Worm (Caenorhabditis elegans) whole organism, L4 larva: Measurements from ENCODE around the gene fbxl-5.

Source experiments
- F10B5.3 ChIP-seq: sonication (generic microtip); optimal IDR thresholded peaks from 2 replicates; lab custom pipeline; 2016; ENCODE audit warnings: mild to moderate bottlenecking, missing genetic modification characterization, missing compliant biosample characterization
- F44E2.7 ChIP-seq: fragments of 200-800 bp; sonication (Bioruptor generic); IDR thresholded peaks from 2 replicates; pipeline ENCODE4 v2.1.2; 2022; ENCODE audit warnings: missing genetic modification characterization, missing compliant biosample characterization
- T26A8.4 ChIP-seq: fragments of 200-800 bp; sonication (Bioruptor generic); IDR thresholded peaks from 2 replicates; pipeline ENCODE4 v1.3.6; 2022; ENCODE audit warnings: missing genetic modification characterization, missing compliant biosample characterization
- ZK546.5 ChIP-seq, 2 experiments: sonication (generic microtip); optimal IDR thresholded peaks; 2 replicates each; lab custom pipeline; 2017; ENCODE audit warnings: missing biosample characterization in 2 of 2, missing genetic modification characterization in 2 of 2
- aha-1 ChIP-seq: fragments of 150-350 bp; peaks from one replicate; lab custom pipeline; 2014; ENCODE audit warnings: missing biosample characterization, missing genetic modification characterization
- ceh-20 ChIP-seq: fragments of 200-800 bp; sonication (Bioruptor generic); IDR thresholded peaks from 2 replicates; pipeline ENCODE4 v1.3.6; 2022; ENCODE audit warnings: missing genetic modification reagents, missing genetic modification characterization, missing compliant biosample characterization
- ceh-32 ChIP-seq: sonication (generic microtip); optimal IDR thresholded peaks from 2 replicates; lab custom pipeline; 2016; ENCODE audit warnings: mild to moderate bottlenecking, missing genetic modification characterization, missing compliant biosample characterization; ENCODE audit not compliant: poor library complexity
- ces-1 ChIP-seq: fragments of 150-350 bp; sonication (generic microtip); optimal IDR thresholded peaks from 4 replicates; lab custom pipeline; 2014; ENCODE audit warnings: missing biosample characterization, missing genetic modification reagents, missing genetic modification characterization
- daf-12 ChIP-seq: fragments of 150-350 bp; optimal IDR thresholded peaks from 2 replicates; lab custom pipeline; 2014; ENCODE audit warnings: missing biosample characterization, missing genetic modification reagents, missing genetic modification characterization
- daf-16 ChIP-seq, 3 experiments: sonication (generic microtip); optimal IDR thresholded peaks; 2 replicates each; lab custom pipeline; 2016 to 2017; ENCODE audit warnings: missing genetic modification characterization in 3 of 3, missing genetic modification reagents in 3 of 3, mild to moderate bottlenecking in 2 of 3, missing compliant biosample characterization in 2 of 3, missing biosample characterization in 1 of 3, moderate library complexity in 1 of 3
- dmd-6 ChIP-seq: fragments of 200-800 bp; sonication (Bioruptor generic); IDR thresholded peaks from 2 replicates; pipeline ENCODE4 v1.3.6; 2022; ENCODE audit warnings: missing genetic modification reagents, missing genetic modification characterization, missing compliant biosample characterization
- dve-1 ChIP-seq: sonication (generic microtip); optimal IDR thresholded peaks from 2 replicates; lab custom pipeline; 2017; ENCODE audit warnings: antibody characterized with exemption, mild to moderate bottlenecking, missing genetic modification characterization, missing compliant biosample characterization; ENCODE audit not compliant: insufficient read depth
- egl-27 ChIP-seq: sonication (generic microtip); optimal IDR thresholded peaks from 3 replicates; lab custom pipeline; 2017; ENCODE audit warnings: missing biosample characterization, missing genetic modification reagents, missing genetic modification characterization
- hif-1 ChIP-seq, 2 experiments: sonication (generic microtip); optimal IDR thresholded peaks; 2 replicates each; lab custom pipeline; 2016 to 2017; ENCODE audit warnings: missing compliant biosample characterization in 2 of 2, missing genetic modification characterization in 2 of 2, missing genetic modification reagents in 2 of 2, missing genotype in 2 of 2, mild to moderate bottlenecking in 1 of 2
- hlh-11 ChIP-seq: fragments of 200-800 bp; sonication (Bioruptor generic); optimal IDR thresholded peaks from 2 replicates; lab custom pipeline; 2018; ENCODE audit warnings: mild to moderate bottlenecking, missing genetic modification characterization, missing compliant biosample characterization
- hlh-30 ChIP-seq: sonication (generic microtip); optimal IDR thresholded peaks from 2 replicates; lab custom pipeline; 2017; ENCODE audit warnings: antibody characterized with exemption, mild to moderate bottlenecking, missing genetic modification characterization, missing compliant biosample characterization; ENCODE audit not compliant: insufficient read depth
- jun-1 ChIP-seq: fragments of 150-350 bp; optimal IDR thresholded peaks from 2 replicates; lab custom pipeline; 2014; ENCODE audit warnings: missing biosample characterization, missing genetic modification reagents, missing genetic modification characterization
- lin-1 ChIP-seq: fragments of 200-800 bp; sonication (Bioruptor generic); IDR thresholded peaks from 2 replicates; pipeline ENCODE4 v1.3.6; 2022; ENCODE audit warnings: missing genetic modification reagents, missing genetic modification characterization, missing compliant biosample characterization
- lin-15B ChIP-seq: fragments of 150-350 bp; sonication (generic microtip); optimal IDR thresholded peaks from 3 replicates; lab custom pipeline; 2014; ENCODE audit warnings: missing biosample characterization, missing genetic modification characterization
- lir-3 ChIP-seq: sonication (generic microtip); optimal IDR thresholded peaks from 2 replicates; lab custom pipeline; 2016; ENCODE audit warnings: mild to moderate bottlenecking, missing genetic modification characterization, missing compliant biosample characterization
- lsy-2 ChIP-seq, 2 experiments: fragments of 150-350 bp in 1 of 2; sonication (generic microtip) in 1 of 2; optimal IDR thresholded peaks; 2 replicates each; lab custom pipeline; 2014 to 2017; ENCODE audit warnings: missing biosample characterization in 2 of 2, missing genetic modification characterization in 2 of 2
- mdt-29 ChIP-seq: fragments of 200-800 bp; sonication (Bioruptor generic); IDR thresholded peaks from 2 replicates; pipeline ENCODE4 v1.3.6; 2022; ENCODE audit warnings: missing genetic modification reagents, missing genetic modification characterization, missing compliant biosample characterization
- mep-1 ChIP-seq: fragments of 150-350 bp; sonication (generic microtip); optimal IDR thresholded peaks from 3 replicates; lab custom pipeline; 2014; ENCODE audit warnings: missing biosample characterization, missing genetic modification characterization
- mes-2 ChIP-seq: sonication (generic microtip); optimal IDR thresholded peaks from 2 replicates; lab custom pipeline; 2016; ENCODE audit warnings: missing genotype, mild to moderate bottlenecking, missing genetic modification characterization, missing compliant biosample characterization; ENCODE audit not compliant: poor library complexity, severe bottlenecking
- mxl-3 ChIP-seq: fragments of 200-800 bp; sonication (Bioruptor generic); optimal IDR thresholded peaks from 2 replicates; lab custom pipeline; 2018; ENCODE audit warnings: mild to moderate bottlenecking, missing genetic modification characterization, missing compliant biosample characterization
- nhr-11 ChIP-seq: fragments of 150-350 bp; optimal IDR thresholded peaks from 2 replicates; lab custom pipeline; 2014; ENCODE audit warnings: missing biosample characterization, missing genetic modification characterization
- nhr-28 ChIP-seq: fragments of 150-350 bp; optimal IDR thresholded peaks from 2 replicates; lab custom pipeline; 2014; ENCODE audit warnings: missing biosample characterization, missing genetic modification characterization
- nhr-48 ChIP-seq: sonication (generic microtip); optimal IDR thresholded peaks from 2 replicates; lab custom pipeline; 2016; ENCODE audit warnings: mild to moderate bottlenecking, missing genetic modification characterization, missing compliant biosample characterization
- pha-4 ChIP-seq, 2 experiments: fragments of 150-350 bp in 1 of 2; fragments of 200-800 bp in 1 of 2; sonication (Bioruptor generic) in 1 of 2; IDR thresholded peaks in 1 of 2; optimal IDR thresholded peaks in 1 of 2; 2 replicates each; pipeline versions ENCODE4 v1.3.6 to Lab custom; 2014 to 2022; ENCODE audit warnings: missing genetic modification characterization in 2 of 2, missing genetic modification reagents in 2 of 2, missing biosample characterization in 1 of 2, missing compliant biosample characterization in 1 of 2
- php-3 ChIP-seq: fragments of 200-800 bp; sonication (Bioruptor generic); IDR thresholded peaks from 2 replicates; pipeline ENCODE4 v1.3.6; 2022; ENCODE audit warnings: missing genetic modification reagents, missing genetic modification characterization, missing compliant biosample characterization
- pqm-1 ChIP-seq: sonication (generic microtip); optimal IDR thresholded peaks from 2 replicates; lab custom pipeline; 2017; ENCODE audit warnings: missing biosample characterization, missing genetic modification characterization
- tra-1 ChIP-seq: fragments of 200-800 bp; sonication (Bioruptor generic); IDR thresholded peaks from 2 replicates; pipeline ENCODE4 v1.3.6; 2022; ENCODE audit warnings: missing genetic modification reagents, missing genetic modification characterization, missing compliant biosample characterization
- unc-62 ChIP-seq, 3 experiments: fragments of 150-350 bp in 1 of 3; sonication (generic microtip); optimal IDR thresholded peaks in 2 of 3; peaks in 1 of 3; 1 replicate in 1 of 3; 2 replicates in 2 of 3; lab custom pipeline; 2014 to 2017; ENCODE audit warnings: missing biosample characterization in 3 of 3, missing genetic modification characterization in 3 of 3, missing genetic modification reagents in 3 of 3, missing genotype in 1 of 3
- zfp-3 ChIP-seq: fragments of 200-800 bp; sonication (Bioruptor generic); conservative IDR thresholded peaks from 2 replicates; pipeline ENCODE4 v1.3.6; 2022; ENCODE audit warnings: missing genetic modification reagents, missing genetic modification characterization, missing compliant biosample characterization
- zip-11 ChIP-seq: fragments of 200-800 bp; sonication (Bioruptor generic); IDR thresholded peaks from 2 replicates; pipeline ENCODE4 v1.3.6; 2022; ENCODE audit warnings: missing genetic modification characterization, missing compliant biosample characterization
- ztf-11 ChIP-seq: fragments of 150-350 bp; optimal IDR thresholded peaks from 2 replicates; lab custom pipeline; 2014; ENCODE audit warnings: missing biosample characterization, missing genetic modification characterization
- ztf-7 ChIP-seq: fragments of 150-350 bp; optimal IDR thresholded peaks from 2 replicates; lab custom pipeline; 2014; ENCODE audit warnings: missing biosample characterization, missing genetic modification characterization

Gene fbxl-5

ce11 chrV:7785117-7785516, 42.4 kb downstream of the fbxl-5 start, which contains the start of gene C26F1.1:
C26F1.1 (plus strand) TSS chrV:7785417.
- TF ChIP-seq unc-62 (GFP tag; optimal IDR thresholded peaks at IDR 0.05 in 1 of 2; lab: Kevin White, UChicago): peak in 1 of 2 experiments; percentile 2
- TF ChIP-seq unc-62 (tag; optimal IDR thresholded peaks at IDR 0.05; lab: Kevin White, UChicago): no peak
- no peak for TF ChIP-seq T26A8.4 (GFP tag; lab: Robert Waterston, UW)
- TF ChIP-seq, all 104 proteins: peak for 1

DNA sequence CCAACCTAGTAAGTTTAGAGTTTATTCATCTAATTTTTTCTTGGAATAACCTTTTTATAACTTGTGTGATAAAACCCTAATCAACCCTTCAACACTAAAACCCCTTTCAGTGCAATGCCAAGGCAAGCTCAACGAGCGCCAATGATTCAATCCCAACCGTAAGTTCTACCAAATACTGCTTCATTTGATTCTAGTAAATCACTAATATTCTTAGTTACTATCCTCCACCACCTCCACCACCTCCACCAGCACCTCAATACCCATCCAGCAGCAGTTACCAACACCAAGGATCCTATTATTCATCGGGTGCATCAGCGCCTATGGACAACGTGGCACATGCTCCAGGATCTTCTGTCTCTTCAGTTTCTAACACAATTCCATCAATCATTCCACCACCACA, 43.2 kb downstream of the fbxl-5 start:
- TF ChIP-seq hlh-30 (tag; lab: Kevin White, UChicago) (no peak), ztf-11 (tag; lab: Kevin White, UChicago) (no peak), mdt-29 (GFP tag; lab: Robert Waterston, UW) (no peak), ceh-20 (GFP tag; lab: Robert Waterston, UW) (0 out of 2 replicates have a peak, but pooled peaks have one; percentile 38), unc-62 (GFP tag; optimal IDR thresholded peaks at IDR 0.05 in 1 of 2; lab: Kevin White, UChicago) (peak in 1 of 2 experiments; percentile 93), unc-62 (tag; optimal IDR thresholded peaks at IDR 0.05; lab: Kevin White, UChicago) (no peak), mep-1 (tag; lab: Kevin White, UChicago) (no peak), nhr-28 (tag; lab: Kevin White, UChicago) (no peak), nhr-11 (no peak), F44E2.7 (GFP tag; lab: Robert Waterston, UW) (no peak), lir-3 (tag; lab: Kevin White, UChicago) (no peak), hif-1 (tag; optimal IDR thresholded peaks at IDR 0.05; lab: Kevin White, UChicago) (no peak), lsy-2 (tag; optimal IDR thresholded peaks at IDR 0.05; lab: Kevin White, UChicago) (no peak)

DNA sequence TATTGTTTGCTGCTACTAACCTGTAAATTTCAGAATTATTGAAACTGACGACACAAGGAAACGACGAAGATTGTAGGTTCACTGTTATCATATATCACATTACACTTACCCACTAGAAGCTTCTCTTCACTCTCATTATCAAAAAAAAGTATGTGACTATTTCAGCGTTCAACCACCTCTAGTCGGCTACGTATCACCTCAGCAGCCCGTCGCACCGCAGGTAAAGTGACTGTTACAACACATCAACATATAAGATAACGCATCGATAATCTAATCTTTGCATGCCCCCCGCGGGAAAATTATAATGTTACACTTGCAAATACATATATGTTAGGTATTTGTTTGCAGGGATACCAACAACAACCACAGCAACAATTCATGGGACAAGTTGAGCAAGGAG, 43.9 kb downstream of the fbxl-5 start:
- TF ChIP-seq dmd-6 (GFP tag; lab: Robert Waterston, UW) (peak; percentile 50), ces-1 (GFP tag; lab: Kevin White, UChicago) (no peak), nhr-28 (tag; lab: Kevin White, UChicago) (peak; percentile 50), dve-1 (peak; percentile 71), ceh-32 (tag; lab: Kevin White, UChicago) (no peak), mes-2 (no peak), nhr-48 (tag; lab: Kevin White, UChicago) (peak; percentile 52), hif-1 (tag; optimal IDR thresholded peaks at IDR 0.05; lab: Kevin White, UChicago) (no peak), daf-12 (no peak), zip-11 (GFP tag; lab: Robert Waterston, UW) (no peak), F10B5.3 (tag; lab: Kevin White, UChicago) (no peak), tra-1 (GFP tag; lab: Robert Waterston, UW) (peak; percentile 30; the same call in 1 of the 2 replicates), ztf-7 (tag; lab: Kevin White, UChicago) (no peak), T26A8.4 (GFP tag; lab: Robert Waterston, UW) (peak; percentile 44; the same call in 1 of the 2 replicates), hlh-30 (tag; lab: Kevin White, UChicago) (peak; percentile 57), mxl-3 (GFP tag; lab: Kevin White, UChicago) (peak; percentile 13), pqm-1 (tag; lab: Kevin White, UChicago) (peak; percentile 83), lin-1 (GFP tag; lab: Robert Waterston, UW) (0 out of 2 replicates have a peak, but pooled peaks have one; percentile 27), daf-16 (GFP tag; optimal IDR thresholded peaks at IDR 0.05; lab: Kevin White, UChicago) (no peak), daf-16 (tag; optimal IDR thresholded peaks at IDR 0.05; lab: Kevin White, UChicago) (peak; percentile 67), pha-4 (GFP tag; IDR thresholded peaks at IDR 0.05; lab: Robert Waterston, UW) (peak; percentile 41; the same call in 1 of the 2 replicates), pha-4 (tag; optimal IDR thresholded peaks at IDR 0.05; lab: Kevin White, UChicago) (no peak), hlh-11 (tag; lab: Kevin White, UChicago) (peak; percentile 74)

- TF ChIP-seq egl-27 (tag; lab: Kevin White, UChicago) (no peak), zfp-3 (GFP tag; lab: Robert Waterston, UW) (no peak), ces-1 (GFP tag; lab: Kevin White, UChicago) (no peak), php-3 (GFP tag; lab: Robert Waterston, UW) (no peak), aha-1 (tag; lab: Kevin White, UChicago) (no peak), jun-1 (tag; lab: Kevin White, UChicago) (no peak), lsy-2 (tag; optimal IDR thresholded peaks at IDR 0.05; lab: Kevin White, UChicago) (no peak), dve-1 (no peak), ZK546.5 (tag; optimal IDR thresholded peaks at IDR 0.05; lab: Kevin White, UChicago) (no peak), ztf-11 (tag; lab: Kevin White, UChicago) (no peak), lin-15B (tag; lab: Kevin White, UChicago) (no peak), daf-16 (GFP tag; optimal IDR thresholded peaks at IDR 0.05; lab: Kevin White, UChicago) (no peak), daf-16 (tag; optimal IDR thresholded peaks at IDR 0.05; lab: Kevin White, UChicago) (no peak)
Observed at ce11 chrV:7793067-7793466, 50.4 kb downstream of the fbxl-5 start, which contains the start of gene flp-21. flp-21 (plus strand) TSS chrV:7793367.
